Fruit fly (Drosophila melanogaster) ovary, adult (tissue): Measurements from ENCODE around the gene CG10600.

Source experiments
- CG17801 ChIP-seq: fragments of 200-800 bp; optimal IDR thresholded peaks from 2 replicates; lab custom pipeline; 2019; ENCODE audit warnings: missing biosample characterization, mild to moderate bottlenecking, missing genetic modification characterization, moderate library complexity; ENCODE audit not compliant: partially characterized antibody

CG10600 gene

DNA sequence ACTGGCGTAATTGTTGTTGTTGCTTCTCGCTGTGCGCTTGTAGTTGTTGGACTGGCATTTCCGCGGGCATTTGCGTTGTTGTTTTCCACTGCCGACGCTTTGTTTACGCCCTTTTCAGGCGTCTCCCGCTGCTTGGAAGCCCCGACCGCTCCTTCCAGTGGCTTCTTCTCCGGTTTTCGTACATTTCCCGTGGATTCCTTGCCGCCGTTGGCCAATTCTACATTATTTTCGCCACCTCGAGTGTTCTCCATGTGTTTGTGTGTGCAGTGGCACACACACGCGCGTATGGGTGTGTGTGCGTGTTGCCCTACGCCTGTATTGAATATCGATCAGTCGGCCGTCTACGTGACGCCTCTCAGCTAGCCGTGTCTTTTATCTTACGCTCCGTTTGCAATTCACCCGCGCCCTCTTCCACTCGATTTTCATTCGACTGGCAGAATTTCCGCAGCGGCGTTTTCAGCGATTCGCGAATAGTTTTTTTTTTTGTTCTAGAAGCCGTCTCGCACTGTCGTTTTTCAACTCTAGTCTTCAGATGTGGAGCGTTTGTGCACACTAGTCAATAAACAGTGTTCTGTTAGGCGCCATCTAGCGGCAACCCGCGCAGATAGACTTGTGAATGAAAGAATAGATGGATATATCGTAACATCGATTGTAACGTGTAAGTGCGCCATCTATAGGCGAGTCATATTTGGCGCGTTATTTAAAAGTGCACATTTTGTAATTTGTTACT lies at the start of gene CG10600:
CG10600 (minus strand) TSS at position 537 of the 730 bp plus-strand sequence.
- TF ChIP-seq CG17801 (GFP tag; lab: Kevin White, UChicago) = peak; percentile 58

dm6 chr2L:18886904-18887303 lies 47.4 kb upstream of the CG10600 start:
- TF ChIP-seq CG17801 (GFP tag; lab: Kevin White, UChicago) = no peak

DNA sequence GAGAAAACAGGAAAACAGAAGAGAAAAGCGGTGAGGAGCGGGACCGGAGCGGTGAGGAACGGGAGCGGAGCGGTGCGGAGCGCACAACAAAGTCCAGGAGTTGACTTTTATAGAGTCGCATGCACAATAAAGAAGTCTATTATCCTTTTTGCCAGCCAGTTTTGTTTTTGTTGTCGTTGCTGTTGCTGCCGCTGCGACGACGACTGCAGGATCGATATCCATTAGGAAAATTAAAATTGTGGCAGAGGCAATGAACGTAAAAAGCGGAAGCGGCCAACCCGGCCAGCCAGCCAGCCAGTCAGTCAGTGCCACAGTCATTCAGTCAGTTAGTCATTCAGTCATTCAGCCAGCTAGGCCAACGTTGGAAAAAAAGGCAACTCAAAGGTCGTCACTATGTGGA lies 45.3 kb upstream of the CG10600 start:
- no peak for TF ChIP-seq CG17801 (GFP tag; lab: Kevin White, UChicago)

DNA sequence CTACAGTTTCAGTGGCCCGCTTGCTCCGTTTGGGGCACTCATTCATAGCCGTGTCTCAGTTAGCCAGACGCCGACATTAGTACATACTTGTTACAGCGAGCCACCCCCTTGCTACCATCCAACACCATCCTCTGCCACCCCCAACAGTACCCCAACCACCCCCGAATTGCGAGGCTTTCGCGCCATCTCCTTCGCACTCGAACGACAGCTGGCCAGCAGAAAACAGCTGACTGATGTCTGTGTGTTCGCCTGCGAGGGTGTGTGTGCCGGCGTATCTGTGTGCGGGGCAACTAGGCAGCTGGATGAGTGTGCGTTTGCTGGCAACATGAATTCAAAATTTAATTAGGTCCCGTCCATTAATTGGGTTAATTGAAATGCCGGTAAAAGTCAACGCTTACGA lies 43.3 kb upstream of the CG10600 start:
- no peak for TF ChIP-seq CG17801 (GFP tag; lab: Kevin White, UChicago)

DNA sequence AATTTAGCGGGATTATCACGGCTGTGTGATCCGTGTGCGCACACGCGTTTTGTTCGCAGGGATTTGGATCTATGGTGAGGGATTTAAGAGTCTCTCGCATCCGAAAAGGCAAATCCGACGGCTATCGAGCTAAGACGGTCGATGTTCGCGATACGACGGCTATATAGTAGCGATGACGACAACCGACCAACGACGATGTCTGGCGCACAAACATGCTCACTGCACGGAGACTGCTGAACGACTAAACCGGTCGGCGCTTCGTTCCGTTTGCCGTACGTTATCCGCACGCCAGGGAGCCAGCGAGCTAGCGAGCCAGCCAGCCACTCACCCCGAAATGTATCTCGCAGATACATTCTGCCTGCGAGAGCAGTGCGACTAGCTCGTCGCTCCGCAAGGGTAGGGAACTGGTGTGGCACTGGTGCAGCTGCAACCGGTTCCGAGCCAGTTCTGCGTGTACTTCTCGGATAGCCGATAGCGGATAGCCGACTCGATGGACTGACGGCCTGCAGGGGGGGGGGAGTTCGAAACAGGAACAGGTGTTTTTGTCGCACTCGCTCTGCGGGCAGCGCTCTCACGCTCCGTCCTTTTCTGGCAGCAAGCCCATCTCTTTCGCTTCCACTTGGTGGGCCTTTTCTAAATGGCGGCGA lies 41.7 kb upstream of the CG10600 start, which contains the start of gene tup:
tup (minus strand) TSS at position 248 of the 647 bp plus-strand sequence.
- TF ChIP-seq CG17801 (GFP tag; lab: Kevin White, UChicago) = no peak

- TF ChIP-seq CG17801 (GFP tag; lab: Kevin White, UChicago) = no peak
These were observed 39.0 kb upstream of the CG10600 start for dm6 chr2L:18878439-18878838.

- TF ChIP-seq CG17801 (GFP tag; lab: Kevin White, UChicago) = no peak
These were observed 35.7 kb upstream of the CG10600 start for dm6 chr2L:18875213-18875612.

- no peak for TF ChIP-seq CG17801 (GFP tag; lab: Kevin White, UChicago)
These were observed 32.3 kb upstream of the CG10600 start for dm6 chr2L:18871822-18872221.

dm6 chr2L:18867815-18868214 lies 28.3 kb upstream of the CG10600 start:
- TF ChIP-seq CG17801 (GFP tag; lab: Kevin White, UChicago) = no peak

DNA sequence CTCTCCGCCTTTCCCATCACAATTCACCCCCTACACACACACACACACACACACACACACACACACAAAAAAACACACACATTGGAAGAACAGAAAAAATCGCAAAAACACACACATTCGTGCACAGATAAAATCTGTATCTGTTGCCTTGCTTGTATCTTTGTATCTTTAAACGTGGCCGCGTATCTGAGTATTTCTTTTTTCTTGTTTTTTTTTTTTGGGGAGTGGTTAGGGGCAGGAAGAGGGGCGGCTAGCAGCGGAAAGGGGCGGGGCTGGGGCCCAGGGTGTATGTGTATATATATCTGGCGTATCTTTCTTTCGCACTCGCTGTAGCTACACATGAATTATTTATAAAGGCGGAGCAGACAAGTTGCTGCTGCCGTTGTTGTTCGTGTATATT lies 27.1 kb upstream of the CG10600 start:
- TF ChIP-seq CG17801 (GFP tag; lab: Kevin White, UChicago) = no peak

dm6 chr2L:18864981-18865380 lies 25.5 kb upstream of the CG10600 start:
- TF ChIP-seq CG17801 (GFP tag; lab: Kevin White, UChicago) = no peak

- no peak for TF ChIP-seq CG17801 (GFP tag; lab: Kevin White, UChicago)
These were observed 24.6 kb upstream of the CG10600 start for dm6 chr2L:18864093-18864492.

dm6 chr2L:18860920-18861319 lies 21.4 kb upstream of the CG10600 start:
- TF ChIP-seq CG17801 (GFP tag; lab: Kevin White, UChicago) = no peak

dm6 chr2L:18858661-18859532 lies 19.4 kb upstream of the CG10600 start, which contains the start of the genes CG10602 and mRpL13:
CG10602 (minus strand) TSS chr2L:18859248.
mRpL13 (minus strand) TSS chr2L:18859248.
- no peak for TF ChIP-seq CG17801 (GFP tag; lab: Kevin White, UChicago)

DNA sequence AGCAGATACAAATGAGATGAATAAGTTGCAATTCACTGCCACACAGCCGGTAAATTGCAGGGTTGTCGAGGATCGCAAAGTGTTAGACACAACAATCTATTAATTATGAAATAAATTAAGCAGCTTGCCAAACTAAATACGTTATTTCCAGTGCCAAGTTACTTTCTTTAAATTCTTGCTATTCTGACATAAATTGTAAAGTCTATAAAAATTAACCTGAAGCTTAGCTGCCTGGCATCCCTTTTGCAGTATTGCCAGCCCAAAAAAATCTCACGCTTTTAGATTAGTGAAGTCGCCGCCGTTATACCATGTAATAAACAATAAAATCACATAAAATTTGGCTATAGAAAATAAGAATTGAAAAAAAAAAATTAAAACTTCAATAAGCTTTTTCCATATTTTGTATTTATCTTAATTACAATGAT lies 18.2 kb upstream of the CG10600 start:
- TF ChIP-seq CG17801 (GFP tag; lab: Kevin White, UChicago) = peak; percentile 96
